Worm (Caenorhabditis elegans) whole organism, L2 larva: ENCODE data around the gene srab-10.

Source experiments
- ZK546.5 ChIP-seq: sonication (generic microtip); optimal IDR thresholded peaks from 2 replicates; lab custom pipeline; 2017; ENCODE audit warnings: missing biosample characterization, missing genetic modification characterization
- alr-1 ChIP-seq: fragments of 150-350 bp; optimal IDR thresholded peaks from 2 replicates; lab custom pipeline; 2014; ENCODE audit warnings: missing biosample characterization, missing genetic modification characterization
- ama-1 ChIP-seq: fragments of 150-350 bp; optimal IDR thresholded peaks from 2 replicates; lab custom pipeline; 2018; ENCODE audit warnings: inconsistent platforms
- ceh-82 ChIP-seq: fragments of 150-350 bp; optimal IDR thresholded peaks from 2 replicates; lab custom pipeline; 2014; ENCODE audit warnings: missing biosample characterization, missing genetic modification characterization
- elt-1 ChIP-seq: fragments of 150-350 bp; optimal IDR thresholded peaks from 2 replicates; lab custom pipeline; 2014; ENCODE audit warnings: missing biosample characterization, missing genetic modification characterization
- elt-3 ChIP-seq: sonication (generic microtip); optimal IDR thresholded peaks from 2 replicates; lab custom pipeline; 2017; ENCODE audit warnings: missing biosample characterization, missing genetic modification characterization
- nhr-10 ChIP-seq: sonication (generic microtip); optimal IDR thresholded peaks from 2 replicates; lab custom pipeline; 2017; ENCODE audit warnings: missing biosample characterization, missing genetic modification characterization
- nhr-12 ChIP-seq: fragments of 150-350 bp; optimal IDR thresholded peaks from 2 replicates; lab custom pipeline; 2014; ENCODE audit warnings: missing biosample characterization, missing genetic modification characterization
- nhr-129 ChIP-seq: fragments of 150-350 bp; optimal IDR thresholded peaks from 2 replicates; lab custom pipeline; 2014; ENCODE audit warnings: missing biosample characterization, missing genetic modification characterization
- nhr-23 ChIP-seq: fragments of 150-350 bp; optimal IDR thresholded peaks from 2 replicates; lab custom pipeline; 2014; ENCODE audit warnings: missing biosample characterization, missing genetic modification reagents, missing genetic modification characterization
- nhr-237 ChIP-seq: fragments of 150-350 bp; optimal IDR thresholded peaks from 2 replicates; lab custom pipeline; 2014; ENCODE audit warnings: missing biosample characterization, missing genetic modification characterization
- sem-4 ChIP-seq: fragments of 150-350 bp; optimal IDR thresholded peaks from 2 replicates; lab custom pipeline; 2014; ENCODE audit warnings: missing biosample characterization, missing genetic modification reagents, missing genetic modification characterization
- snpc-4 ChIP-seq: fragments of 150-350 bp; optimal IDR thresholded peaks from 2 replicates; lab custom pipeline; 2014; ENCODE audit warnings: missing biosample characterization, missing genetic modification characterization
- unc-62 ChIP-seq: fragments of 150-350 bp; optimal IDR thresholded peaks from 2 replicates; lab custom pipeline; 2014; ENCODE audit warnings: missing biosample characterization, missing genetic modification reagents, missing genetic modification characterization

ce11 chrV:3133293-3133755, 11.1 kb downstream of the srab-10 start, which contains the start of gene F02C9.2:
- TF ChIP-seq unc-62 (no peak), nhr-12 (tag; lab: Kevin White, UChicago) (no peak), elt-3 (tag; lab: Kevin White, UChicago) (no peak), snpc-4 (no peak), ama-1 (lab: Kevin White, UChicago) (no peak), nhr-129 (tag; lab: Kevin White, UChicago) (no peak), nhr-23 (tag; lab: Kevin White, UChicago) (no peak), alr-1 (no peak), sem-4 (tag; lab: Kevin White, UChicago) (no peak), nhr-237 (no peak), elt-1 (no peak), ceh-82 (tag; lab: Kevin White, UChicago) (no peak), nhr-10 (tag; lab: Kevin White, UChicago) (no peak), ZK546.5 (tag; lab: Kevin White, UChicago) (no peak)
